Fruit fly (Drosophila melanogaster): ENCODE measurements around the gene nrm.

DNA sequence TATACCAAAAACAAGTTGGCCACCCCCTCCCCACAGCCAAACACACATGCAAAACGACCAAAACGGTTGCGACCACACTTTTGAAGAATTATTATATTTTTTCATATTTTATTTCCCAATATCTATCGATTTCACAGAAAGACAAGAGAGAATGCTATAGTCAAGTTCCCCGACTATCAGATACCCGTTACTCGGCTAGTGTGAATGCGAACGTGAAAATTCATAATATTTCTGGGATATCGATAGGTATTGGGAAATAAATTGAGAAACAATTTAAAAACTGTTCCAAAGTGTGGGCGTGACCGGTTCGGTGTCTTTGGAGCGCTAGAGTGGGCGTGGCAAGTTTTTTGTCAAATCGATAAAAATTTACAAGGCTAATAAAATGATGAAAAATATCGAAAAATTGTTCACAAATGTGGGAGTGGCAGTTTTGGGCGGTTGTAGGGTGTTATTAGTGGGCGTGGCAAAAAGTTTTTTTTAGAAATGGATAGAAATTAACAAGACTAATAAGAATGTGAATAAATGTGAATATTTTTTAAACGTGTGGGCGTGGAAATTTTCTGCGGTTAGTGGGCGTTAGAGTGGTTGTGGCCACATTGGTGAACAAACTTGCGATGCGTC is 24.3 kb downstream of the nrm start:
- no peak for TF ChIP-seq Hr96 (GFP tag; optimal IDR thresholded peaks at IDR 0.05)
- no peak for TF ChIP-seq Mnt (GFP tag; optimal IDR thresholded peaks at IDR 0.05)
- no peak for TF ChIP-seq ovo (GFP tag; optimal IDR thresholded peaks at IDR 0.05)
- TF ChIP-seq pad (GFP tag; optimal IDR thresholded peaks at IDR 0.05) = no peak
- no peak for TF ChIP-seq cnc (optimal IDR thresholded peaks at IDR 0.05)
- no peak for TF ChIP-seq CG11617 (GFP tag; optimal IDR thresholded peaks at IDR 0.05)
- no peak for TF ChIP-seq kay (GFP tag; ENCODE audit: borderline replicate concordance)
- TF ChIP-seq CG7101 (tag; optimal IDR thresholded peaks at IDR 0.05) = no peak
